Fruit fly (Drosophila melanogaster) Kc167 (cell line): ENCODE measurements around the gene CG4982.

Source experiments
- Myc ChIP-seq: fragments of >200 bp; optimal IDR thresholded peaks from 2 replicates; lab custom pipeline; 2017; ENCODE audit warnings: missing external identifiers
- h ChIP-seq: fragments of >200 bp; optimal IDR thresholded peaks from 3 replicates; lab custom pipeline; 2018; ENCODE audit warnings: missing external identifiers

DNA sequence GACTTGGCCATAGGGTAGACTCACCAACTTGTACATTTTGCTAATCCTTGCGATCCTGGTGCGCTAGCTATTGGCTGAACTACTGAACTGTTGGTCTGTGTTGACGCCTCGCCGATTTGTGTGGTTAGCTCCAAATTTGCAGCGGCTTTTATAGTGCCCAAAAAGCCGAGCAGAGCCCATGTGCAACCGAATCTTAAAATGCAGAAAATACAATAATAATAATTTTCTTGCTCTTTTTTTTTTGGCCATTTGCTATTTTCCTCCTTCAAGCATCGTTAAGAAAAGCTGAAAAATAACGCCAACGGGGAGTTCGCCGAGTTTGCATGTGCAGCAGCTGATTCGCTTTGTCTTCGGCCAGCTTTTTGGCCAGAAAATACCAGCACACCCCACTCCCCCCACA is 7.1 kb downstream of the CG4982 start, which contains the start of gene CG13042:
- no peak for TF ChIP-seq h (lab: Kevin White, UChicago)
- no peak for TF ChIP-seq Myc (lab: Kevin White, UChicago)
